Fruit fly (Drosophila melanogaster): Measurements from ENCODE around the gene CG32988.
A peak's percentile ranks its signal among the peaks of the same experiment; 100 is the strongest.

The CG32988 gene

dm6 chr2L:8859839-8860238 is 4.8 kb upstream of the CG32988 start (continued):
- TF ChIP-seq CG16815 (GFP tag; optimal IDR thresholded peaks at IDR 0.05): no peak
- TF ChIP-seq CG1024 (GFP tag; IDR thresholded peaks at IDR 0.05): no peak
- no peak for TF ChIP-seq HmgD (GFP tag; optimal IDR thresholded peaks at IDR 0.05)
- TF ChIP-seq lilli (GFP tag; optimal IDR thresholded peaks at IDR 0.05): no peak
- no peak for TF ChIP-seq CG4328 (GFP tag; optimal IDR thresholded peaks at IDR 0.05)
- peak; percentile 37 for TF ChIP-seq dmrt11E (tag; optimal IDR thresholded peaks at IDR 0.05)
- TF ChIP-seq CG10431 (GFP tag; optimal IDR thresholded peaks at IDR 0.05): no peak
- no peak for TF ChIP-seq rib (GFP tag; IDR thresholded peaks at IDR 0.05)
- TF ChIP-seq CG17385 (GFP tag; optimal IDR thresholded peaks at IDR 0.05): no peak
- no peak for TF ChIP-seq eve (GFP tag; optimal IDR thresholded peaks at IDR 0.05)
- no peak for TF ChIP-seq CG12659 (GFP tag; optimal IDR thresholded peaks at IDR 0.05)
- TF ChIP-seq ATbp (GFP tag; optimal IDR thresholded peaks at IDR 0.05): peak; percentile 76
- peak; percentile 7 for TF ChIP-seq Sox100B (GFP tag; optimal IDR thresholded peaks at IDR 0.05)
- TF ChIP-seq cwo (GFP tag; optimal IDR thresholded peaks at IDR 0.05): no peak
- no peak for TF ChIP-seq Six4 (GFP tag; optimal IDR thresholded peaks at IDR 0.05)
- TF ChIP-seq Ravus (GFP tag; IDR thresholded peaks at IDR 0.05): no peak
- no peak for TF ChIP-seq NFAT (GFP tag; IDR thresholded peaks at IDR 0.05)
- no peak for TF ChIP-seq CoRest (tag; optimal IDR thresholded peaks at IDR 0.05)
- no peak for TF ChIP-seq cad (GFP tag; optimal IDR thresholded peaks at IDR 0.05)
- TF ChIP-seq pfk (GFP tag; optimal IDR thresholded peaks at IDR 0.05): no peak
- TF ChIP-seq CG10543 (GFP tag; optimal IDR thresholded peaks at IDR 0.05): no peak
- no peak for TF ChIP-seq CG6854 (GFP tag; optimal IDR thresholded peaks at IDR 0.05)
- TF ChIP-seq fru (optimal IDR thresholded peaks at IDR 0.05): no peak
- TF ChIP-seq pnt (GFP tag; optimal IDR thresholded peaks at IDR 0.05): no peak
- TF ChIP-seq CG9215 (GFP tag; IDR thresholded peaks at IDR 0.05): no peak
- no peak for TF ChIP-seq en (GFP tag; optimal IDR thresholded peaks at IDR 0.05)
- no peak; the same call in 1 of the 2 replicates for TF ChIP-seq CG31441 (GFP tag; IDR thresholded peaks at IDR 0.05)
- no peak for TF ChIP-seq Eip74EF (GFP tag; optimal IDR thresholded peaks at IDR 0.05)
- no peak for TF ChIP-seq dpn (GFP tag; optimal IDR thresholded peaks at IDR 0.05)
- no peak for TF ChIP-seq CrebB (tag; optimal IDR thresholded peaks at IDR 0.05)
- TF ChIP-seq gt (GFP tag; IDR thresholded peaks at IDR 0.05): no peak
- peak; percentile 43 for TF ChIP-seq Hmr (GFP tag; optimal IDR thresholded peaks at IDR 0.05)
- TF ChIP-seq CG7786 (GFP tag; optimal IDR thresholded peaks at IDR 0.05): no peak
- TF ChIP-seq HHEX (GFP tag; optimal IDR thresholded peaks at IDR 0.05): peak; percentile 41
- TF ChIP-seq CG18476 (GFP tag; optimal IDR thresholded peaks at IDR 0.05): no peak
- TF ChIP-seq bbx (GFP tag; IDR thresholded peaks at IDR 0.05; ENCODE audit: partially characterized antibody): no peak

DNA sequence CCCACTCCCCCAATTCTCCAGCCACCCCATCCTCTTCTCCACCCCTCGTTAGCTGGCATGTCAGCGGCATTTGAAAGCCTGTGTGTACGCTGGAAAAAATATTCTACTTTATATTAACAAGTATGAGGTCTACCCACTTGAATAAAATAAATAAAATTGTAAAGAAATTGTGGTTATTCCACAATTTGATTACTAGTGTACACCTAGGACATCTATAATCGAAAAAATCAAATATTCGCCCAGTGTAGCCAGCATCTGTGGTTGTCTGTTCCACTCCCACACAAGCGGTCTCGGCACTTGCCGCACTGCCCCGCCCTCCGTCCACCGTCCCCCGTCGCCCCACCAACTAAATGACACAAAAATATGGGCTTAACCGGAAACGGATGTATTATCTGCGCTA is 3.9 kb upstream of the CG32988 start:
- TF ChIP-seq CG6175 (GFP tag; IDR thresholded peaks at IDR 0.05) (no peak), Bdp1 (GFP tag; optimal IDR thresholded peaks at IDR 0.05) (no peak), CG8089 (GFP tag; optimal IDR thresholded peaks at IDR 0.05) (no peak), CG15011 (GFP tag; optimal IDR thresholded peaks at IDR 0.05) (peak; percentile 35), HmgD (GFP tag; optimal IDR thresholded peaks at IDR 0.05) (no peak), Xrp1 (GFP tag; IDR thresholded peaks at IDR 0.05) (peak; percentile 89), pnt (GFP tag; optimal IDR thresholded peaks at IDR 0.05) (peak; percentile 43), CG12155 (GFP tag; optimal IDR thresholded peaks at IDR 0.05) (peak; percentile 47), CG7556 (GFP tag; optimal IDR thresholded peaks at IDR 0.05) (peak; percentile 72), sqz (GFP tag; optimal IDR thresholded peaks at IDR 0.05) (peak; percentile 45), sob (GFP tag; IDR thresholded peaks at IDR 0.05) (peak; percentile 66; the same call in 1 of the 2 replicates), CG17328 (GFP tag; IDR thresholded peaks at IDR 0.05) (peak; percentile 73), Bteb2 (GFP tag; optimal IDR thresholded peaks at IDR 0.05) (no peak), chif (GFP tag; optimal IDR thresholded peaks at IDR 0.05) (peak; percentile 33 to 47), hbn (GFP tag; IDR thresholded peaks at IDR 0.05; ENCODE audit: partially characterized antibody) (no peak), CG18262 (tag; optimal IDR thresholded peaks at IDR 0.05) (peak; percentile 85), CG31224 (GFP tag; IDR thresholded peaks at IDR 0.05) (0 out of 2 replicates have a peak, but pooled peaks have one; percentile 45), ATbp (GFP tag; optimal IDR thresholded peaks at IDR 0.05) (peak; percentile 72), CG1602 (GFP tag; optimal IDR thresholded peaks at IDR 0.05) (peak; percentile 44), CG17612 (GFP tag; IDR thresholded peaks at IDR 0.05) (peak; percentile 48; the same call in 1 of the 2 replicates)
